Fruit fly (Drosophila melanogaster) whole organism, embryonic: ENCODE data around the gene trem.

Experiments
- B-H1 ChIP-seq: fragments of 200-800 bp; sonication (Bioruptor generic); IDR thresholded peaks from 3 replicates; pipeline ENCODE4 v1.3.6; 2022; ENCODE audit warnings: missing biosample characterization, missing genetic modification characterization
- CG10543 ChIP-seq: fragments of 200-800 bp; sonication (Bioruptor generic); optimal IDR thresholded peaks from 3 replicates; lab custom pipeline; 2017; ENCODE audit warnings: missing biosample characterization, mild to moderate bottlenecking, missing genetic modification characterization, moderate library complexity
- CG11456 ChIP-seq: fragments of 200-800 bp; sonication (Bioruptor generic); IDR thresholded peaks from 3 replicates; pipeline ENCODE4 v1.3.6; 2022; ENCODE audit warnings: missing biosample characterization, missing genetic modification characterization
- CG12104 ChIP-seq: fragments of 200-800 bp; sonication (Bioruptor generic); optimal IDR thresholded peaks from 3 replicates; lab custom pipeline; 2016; ENCODE audit warnings: missing biosample characterization, missing genetic modification characterization
- CG13424 ChIP-seq: fragments of 200-800 bp; sonication (Bioruptor generic); optimal IDR thresholded peaks from 2 replicates; lab custom pipeline; 2019; ENCODE audit warnings: missing biosample characterization, mild to moderate bottlenecking, missing genetic modification characterization, moderate library complexity
- CG13894 ChIP-seq: fragments of 200-800 bp; sonication (Bioruptor generic); optimal IDR thresholded peaks from 3 replicates; lab custom pipeline; 2018; ENCODE audit warnings: missing biosample characterization, mild to moderate bottlenecking, missing genetic modification characterization, moderate library complexity
- CG16863 ChIP-seq: fragments of 200-800 bp; sonication (Bioruptor generic); optimal IDR thresholded peaks from 3 replicates; lab custom pipeline; 2016; ENCODE audit warnings: missing biosample characterization, missing genetic modification characterization
- CG17186 ChIP-seq: fragments of 200-800 bp; sonication (Bioruptor generic); optimal IDR thresholded peaks from 3 replicates; lab custom pipeline; 2017; ENCODE audit warnings: missing biosample characterization, missing genetic modification reagents, missing genetic modification characterization
- CG17328 ChIP-seq: fragments of 200-800 bp; sonication (Bioruptor generic); IDR thresholded peaks from 2 replicates; pipeline ENCODE4 v1.3.6; 2022; ENCODE audit warnings: missing biosample characterization, missing genetic modification characterization
- CG33213 ChIP-seq: fragments of 200-800 bp; sonication (Bioruptor generic); optimal IDR thresholded peaks from 3 replicates; lab custom pipeline; 2016; ENCODE audit warnings: missing biosample characterization, missing genetic modification characterization
- CG3407 ChIP-seq: fragments of 200-800 bp; sonication (Bioruptor generic); optimal IDR thresholded peaks from 2 replicates; lab custom pipeline; 2018; ENCODE audit warnings: missing biosample characterization, mild to moderate bottlenecking, missing genetic modification characterization
- CG34224 ChIP-seq: fragments of 200-800 bp; sonication (Bioruptor generic); IDR thresholded peaks from 3 replicates; pipeline ENCODE4 v1.3.6; 2022; ENCODE audit warnings: missing biosample characterization, missing genetic modification characterization; ENCODE audit not compliant: partially characterized antibody
- CG3838 ChIP-seq: fragments of 200-800 bp; sonication (Bioruptor generic); optimal IDR thresholded peaks from 3 replicates; lab custom pipeline; 2016; ENCODE audit warnings: missing biosample characterization, missing genetic modification characterization
- CG6813 ChIP-seq: fragments of 200-800 bp; sonication (Bioruptor generic); optimal IDR thresholded peaks from 2 replicates; lab custom pipeline; 2017; ENCODE audit warnings: missing biosample characterization, missing genetic modification characterization, mild to moderate bottlenecking, moderate library complexity, missing genetic modification reagents
- CG8478 ChIP-seq: fragments of >200 bp; optimal IDR thresholded peaks from 2 replicates; lab custom pipeline; 2018
- CG9609 ChIP-seq: fragments of 200-800 bp; sonication (Bioruptor generic); optimal IDR thresholded peaks from 3 replicates; lab custom pipeline; 2016; ENCODE audit warnings: missing biosample characterization, missing genetic modification characterization
- CG9727 ChIP-seq: fragments of 200-800 bp; sonication (Bioruptor generic); optimal IDR thresholded peaks from 3 replicates; lab custom pipeline; 2017; ENCODE audit warnings: missing biosample characterization, mild to moderate bottlenecking, missing genetic modification characterization
- Deaf1 ChIP-seq: fragments of 200-800 bp; optimal IDR thresholded peaks from 3 replicates; lab custom pipeline; 2019; ENCODE audit warnings: missing biosample characterization, mild to moderate bottlenecking, missing genetic modification characterization, moderate library complexity
- Eip74EF ChIP-seq, 2 experiments: fragments of 200-800 bp in 1 of 2; fragments of >200 bp in 1 of 2; sonication (Bioruptor generic) in 1 of 2; optimal IDR thresholded peaks; 2 replicates each; lab custom pipeline; 2017 to 2019; ENCODE audit warnings: missing biosample characterization in 2 of 2, missing genetic modification characterization in 2 of 2, mild to moderate bottlenecking in 1 of 2, moderate library complexity in 1 of 2
- Ets65A ChIP-seq: fragments of 200-800 bp; sonication (Bioruptor generic); peaks from one replicate; lab custom pipeline; 2016; ENCODE audit warnings: missing biosample characterization, missing genetic modification characterization
- Fer2 ChIP-seq: fragments of 200-800 bp; sonication (Bioruptor generic); optimal IDR thresholded peaks from 2 replicates; lab custom pipeline; 2018; ENCODE audit warnings: missing biosample characterization, mild to moderate bottlenecking, missing genetic modification characterization, moderate library complexity
- Fer3 ChIP-seq: fragments of 200-800 bp; sonication (Bioruptor generic); optimal IDR thresholded peaks from 2 replicates; lab custom pipeline; 2018; ENCODE audit warnings: missing biosample characterization, mild to moderate bottlenecking, missing genetic modification characterization, moderate library complexity
- Gsc ChIP-seq: fragments of 200-800 bp; sonication (Bioruptor generic); IDR thresholded peaks from 2 replicates; pipeline ENCODE4 v1.3.6; 2022; ENCODE audit warnings: missing biosample characterization, missing genetic modification characterization
- HLH3B ChIP-seq: fragments of 200-800 bp; sonication (Bioruptor generic); IDR thresholded peaks from 2 replicates; pipeline ENCODE4 v1.3.6; 2022; ENCODE audit warnings: missing biosample characterization, missing genetic modification characterization
- Hr3 ChIP-seq: fragments of 200-800 bp; sonication (Bioruptor generic); optimal IDR thresholded peaks from 3 replicates; lab custom pipeline; 2016; ENCODE audit warnings: missing biosample characterization, missing genetic modification characterization
- Hsf ChIP-seq: fragments of 200-800 bp; sonication (Bioruptor generic); optimal IDR thresholded peaks from 3 replicates; lab custom pipeline; 2016; ENCODE audit warnings: missing biosample characterization, missing genetic modification characterization
- Meics ChIP-seq: fragments of 200-800 bp; sonication (Bioruptor generic); optimal IDR thresholded peaks from 2 replicates; lab custom pipeline; 2017; ENCODE audit warnings: missing biosample characterization, mild to moderate bottlenecking, missing genetic modification characterization
- NFAT ChIP-seq: fragments of 200-800 bp; sonication (Bioruptor generic); IDR thresholded peaks from 2 replicates; pipeline ENCODE4 v1.3.6; 2022; ENCODE audit warnings: missing biosample characterization, missing genetic modification characterization
- bbx ChIP-seq: fragments of 200-800 bp; sonication (Bioruptor generic); IDR thresholded peaks from 2 replicates; pipeline ENCODE4 v1.3.6; 2022; ENCODE audit warnings: missing biosample characterization, missing genetic modification characterization; ENCODE audit not compliant: partially characterized antibody
- bcd ChIP-seq: fragments of 200-800 bp; sonication (Bioruptor generic); optimal IDR thresholded peaks from 2 replicates; lab custom pipeline; 2017; ENCODE audit warnings: missing biosample characterization, mild to moderate bottlenecking, missing genetic modification characterization
- corto ChIP-seq: fragments of 200-800 bp; sonication (Bioruptor generic); optimal IDR thresholded peaks from 2 replicates; lab custom pipeline; 2016; ENCODE audit warnings: missing biosample characterization, mild to moderate bottlenecking, missing genetic modification characterization, moderate library complexity
- danr ChIP-seq: fragments of 200-800 bp; sonication (Bioruptor generic); IDR thresholded peaks from 2 replicates; pipeline ENCODE4 v1.3.6; 2022; ENCODE audit warnings: missing biosample characterization, missing genetic modification characterization
- disco-r ChIP-seq: fragments of 200-800 bp; sonication (Bioruptor generic); optimal IDR thresholded peaks from 2 replicates; lab custom pipeline; 2016; ENCODE audit warnings: missing biosample characterization, missing genetic modification characterization
- eve ChIP-seq, 2 experiments: fragments of >200 bp; optimal IDR thresholded peaks; 2 replicates each; lab custom pipeline; 2017; ENCODE audit warnings: missing biosample characterization in 2 of 2, missing genetic modification characterization in 2 of 2
- ewg ChIP-seq: fragments of 200-800 bp; sonication (Bioruptor generic); optimal IDR thresholded peaks from 3 replicates; lab custom pipeline; 2017; ENCODE audit warnings: mild to moderate bottlenecking, missing biosample characterization, missing genetic modification reagents, missing genetic modification characterization
- grn ChIP-seq: fragments of 200-800 bp; sonication (Bioruptor generic); optimal IDR thresholded peaks from 3 replicates; lab custom pipeline; 2017; ENCODE audit warnings: missing biosample characterization, missing genetic modification characterization
- lbe ChIP-seq: fragments of 200-800 bp; sonication (Bioruptor generic); optimal IDR thresholded peaks from 2 replicates; lab custom pipeline; 2016; ENCODE audit warnings: missing biosample characterization, mild to moderate bottlenecking, missing genetic modification characterization
- lov ChIP-seq, 2 experiments: fragments of 200-800 bp in 1 of 2; fragments of >200 bp in 1 of 2; sonication (Bioruptor generic) in 1 of 2; IDR thresholded peaks in 1 of 2; optimal IDR thresholded peaks in 1 of 2; 2 replicates in 1 of 2; 3 replicates in 1 of 2; pipeline versions ENCODE4 v1.3.6 to Lab custom; 2017 to 2022; ENCODE audit warnings: missing biosample characterization in 1 of 2, missing genetic modification characterization in 1 of 2
- mam ChIP-seq: fragments of 200-800 bp; sonication (Bioruptor generic); optimal IDR thresholded peaks from 3 replicates; lab custom pipeline; 2016; ENCODE audit warnings: missing biosample characterization, missing genetic modification characterization
- nerfin-2 ChIP-seq: fragments of 200-800 bp; sonication (Bioruptor generic); IDR thresholded peaks from 2 replicates; pipeline ENCODE4 v1.3.6; 2022; ENCODE audit warnings: missing biosample characterization, missing genetic modification characterization; ENCODE audit not compliant: partially characterized antibody
- pho ChIP-seq: fragments of 200-800 bp; sonication (Bioruptor generic); optimal IDR thresholded peaks from 2 replicates; lab custom pipeline; 2016; ENCODE audit warnings: missing biosample characterization, missing genetic modification characterization
- slou ChIP-seq: fragments of 200-800 bp; sonication (Bioruptor generic); optimal IDR thresholded peaks from 3 replicates; lab custom pipeline; 2016; ENCODE audit warnings: missing biosample characterization, missing genetic modification characterization
- tin ChIP-seq: fragments of 200-800 bp; sonication (Bioruptor generic); optimal IDR thresholded peaks from 3 replicates; lab custom pipeline; 2016; ENCODE audit warnings: missing biosample characterization, missing genetic modification characterization
- tio ChIP-seq: fragments of 200-800 bp; sonication (Bioruptor generic); optimal IDR thresholded peaks from 2 replicates; lab custom pipeline; 2017; ENCODE audit warnings: missing biosample characterization, missing genetic modification characterization, inconsistent platforms
- tup ChIP-seq: fragments of 200-800 bp; sonication (Bioruptor generic); optimal IDR thresholded peaks from 2 replicates; lab custom pipeline; 2016; ENCODE audit warnings: missing biosample characterization, mild to moderate bottlenecking, missing genetic modification characterization, moderate library complexity
- tx ChIP-seq: fragments of 200-800 bp; sonication (Bioruptor generic); optimal IDR thresholded peaks from 2 replicates; lab custom pipeline; 2016; ENCODE audit warnings: missing biosample characterization, missing genetic modification characterization
- usp ChIP-seq: fragments of >200 bp; optimal IDR thresholded peaks from 2 replicates; lab custom pipeline; 2017; ENCODE audit warnings: missing biosample characterization, missing genetic modification characterization
- wek ChIP-seq: fragments of 200-800 bp; sonication (Bioruptor generic); optimal IDR thresholded peaks from 3 replicates; lab custom pipeline; 2018; ENCODE audit warnings: missing biosample characterization, mild to moderate bottlenecking, missing genetic modification characterization, moderate library complexity
- wor ChIP-seq: fragments of 200-800 bp; sonication (Bioruptor generic); IDR thresholded peaks from 2 replicates; pipeline ENCODE4 v1.3.6; 2022; ENCODE audit warnings: missing biosample characterization, missing genetic modification characterization
- z ChIP-seq: fragments of 200-800 bp; sonication (Bioruptor generic); IDR thresholded peaks from 3 replicates; pipeline ENCODE4 v1.3.6; 2022; ENCODE audit warnings: missing biosample characterization, missing genetic modification characterization

The trem gene

DNA sequence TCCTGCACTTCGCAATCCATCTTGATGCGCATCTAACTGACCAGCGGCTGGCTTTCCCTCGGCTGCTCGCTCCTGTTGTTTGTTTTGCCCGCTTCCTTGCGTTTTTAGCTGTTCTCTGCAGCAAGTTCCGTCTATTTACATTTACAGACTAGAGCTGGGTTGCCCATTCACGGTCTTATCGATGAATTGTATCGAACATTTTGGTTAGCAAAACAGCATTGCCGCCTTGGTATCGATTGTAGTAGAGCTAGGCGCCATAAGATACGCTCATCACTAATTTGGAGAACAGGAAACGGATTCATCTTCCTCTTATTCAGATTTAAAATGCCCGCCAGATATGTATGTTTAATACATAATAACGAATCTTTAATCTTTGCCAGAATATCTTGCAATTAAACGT, 4.8 kb upstream of the trem start, which contains the start of gene Regnase-1 (continued):
- TF ChIP-seq CG3838 (GFP tag; lab: Kevin White, UChicago) (peak; percentile 82), CG6813 (GFP tag; lab: Kevin White, UChicago) (peak; percentile 97), CG3407 (GFP tag; lab: Kevin White, UChicago) (peak; percentile 88), tin (GFP tag; lab: Kevin White, UChicago) (peak; percentile 83), bbx (GFP tag; lab: Robert Waterston, UW) (peak; percentile 96), Meics (GFP tag; lab: Kevin White, UChicago) (peak; percentile 95), tio (GFP tag; lab: Kevin White, UChicago) (peak; percentile 57), Hr3 (GFP tag; lab: Kevin White, UChicago) (peak; percentile 72), lov (optimal IDR thresholded peaks at IDR 0.05; lab: Kevin White, UChicago) (no peak), lov (GFP tag; IDR thresholded peaks at IDR 0.05; lab: Robert Waterston, UW) (peak; percentile 96), CG12104 (GFP tag; lab: Kevin White, UChicago) (peak; percentile 90), CG13894 (tag; lab: Kevin White, UChicago) (peak; percentile 92), HLH3B (GFP tag; lab: Robert Waterston, UW) (peak; percentile 87; the same call in 1 of the 2 replicates), usp (GFP tag; lab: Kevin White, UChicago) (no peak), CG17186 (GFP tag; lab: Kevin White, UChicago) (peak; percentile 95), danr (GFP tag; lab: Robert Waterston, UW) (peak; percentile 35; the same call in 1 of the 2 replicates), CG10543 (peak; percentile 92), CG17328 (GFP tag; lab: Robert Waterston, UW) (peak; percentile 95), grn (GFP tag; lab: Kevin White, UChicago) (peak; percentile 77), z (GFP tag; lab: Robert Waterston, UW) (peak; percentile 57; the same call in 1 of the 3 replicates), Gsc (GFP tag; lab: Robert Waterston, UW) (no peak), CG8478 (lab: Kevin White, UChicago) (no peak), nerfin-2 (GFP tag; lab: Robert Waterston, UW) (peak; percentile 89), corto (GFP tag; lab: Kevin White, UChicago) (no peak), CG16863 (peak; percentile 77), lbe (GFP tag; lab: Kevin White, UChicago) (peak; percentile 86), B-H1 (GFP tag; lab: Robert Waterston, UW) (peak; percentile 83), eve (GFP tag; optimal IDR thresholded peaks at IDR 0.05; lab: Kevin White, UChicago) (no peak), CG13424 (tag; lab: Kevin White, UChicago) (peak; percentile 78), CG9727 (GFP tag; lab: Kevin White, UChicago) (peak; percentile 95), mam (peak; percentile 80), Deaf1 (tag; lab: Kevin White, UChicago) (peak; percentile 66), Ets65A (GFP tag; lab: Kevin White, UChicago) (peak; percentile 99), wor (GFP tag; lab: Robert Waterston, UW) (peak; percentile 55), NFAT (peak; percentile 89), Fer2 (peak; percentile 91), CG11456 (GFP tag; lab: Robert Waterston, UW) (peak; percentile 90), ewg (GFP tag; lab: Kevin White, UChicago) (peak; percentile 82), tup (GFP tag; lab: Kevin White, UChicago) (peak; percentile 64), pho (peak; percentile 91), CG9609 (GFP tag; lab: Kevin White, UChicago) (peak; percentile 79), wek (GFP tag; lab: Kevin White, UChicago) (peak; percentile 92), bcd (GFP tag; lab: Kevin White, UChicago) (peak; percentile 95), disco-r (GFP tag; lab: Kevin White, UChicago) (peak; percentile 89), Fer3 (tag; lab: Kevin White, UChicago) (peak; percentile 96), tx (peak; percentile 72), CG34224 (GFP tag; lab: Robert Waterston, UW) (peak; percentile 96), Hsf (GFP tag; lab: Kevin White, UChicago) (peak; percentile 91), slou (GFP tag; lab: Kevin White, UChicago) (peak; percentile 85), Eip74EF (GFP tag; optimal IDR thresholded peaks at IDR 0.05; lab: Kevin White, UChicago) (peak in 1 of 2 experiments; percentile 80), CG33213 (GFP tag; lab: Kevin White, UChicago) (peak; percentile 92)
